Worm (Caenorhabditis elegans) whole organism, young adult: ENCODE measurements around the gene F54F7.6.

Source experiments
- F52B5.7 ChIP-seq: sonication (generic microtip); optimal IDR thresholded peaks from 2 replicates; lab custom pipeline; 2016; ENCODE audit warnings: mild to moderate bottlenecking, missing genetic modification characterization, missing compliant biosample characterization
- Y79H2A.3 ChIP-seq: fragments of 200-800 bp; sonication (Bioruptor generic); conservative IDR thresholded peaks from 2 replicates; pipeline ENCODE4 v1.3.6; 2022; ENCODE audit warnings: missing genetic modification reagents, missing genetic modification characterization, missing compliant biosample characterization
- ets-4 ChIP-seq: fragments of 200-800 bp; sonication (Bioruptor generic); optimal IDR thresholded peaks from 2 replicates; lab custom pipeline; 2018; ENCODE audit warnings: mild to moderate bottlenecking, missing genetic modification characterization, missing compliant biosample characterization
- hsf-1 ChIP-seq: fragments of 200-800 bp; sonication (Bioruptor generic); IDR thresholded peaks from 2 replicates; pipeline ENCODE4 v1.3.6; 2022; ENCODE audit warnings: missing genetic modification reagents, missing genetic modification characterization, missing compliant biosample characterization
- lir-1 ChIP-seq: fragments of 200-800 bp; sonication (Bioruptor generic); conservative IDR thresholded peaks from 2 replicates; pipeline ENCODE4 v1.3.6; 2022; ENCODE audit warnings: missing genetic modification reagents, missing genetic modification characterization, missing compliant biosample characterization
- mel-28 ChIP-seq: sonication (generic microtip); optimal IDR thresholded peaks from 2 replicates; lab custom pipeline; 2016; ENCODE audit warnings: borderline replicate concordance, mild to moderate bottlenecking, missing genetic modification characterization, missing compliant biosample characterization
- pha-4 ChIP-seq: fragments of 150-350 bp; sonication (generic microtip); optimal IDR thresholded peaks from 2 replicates; lab custom pipeline; 2014; ENCODE audit warnings: missing biosample characterization, missing genetic modification reagents, missing genetic modification characterization
- sea-2 ChIP-seq: fragments of 200-800 bp; sonication (Bioruptor generic); IDR thresholded peaks from 2 replicates; pipeline ENCODE4 v1.3.6; 2022; ENCODE audit warnings: missing genetic modification characterization, missing compliant biosample characterization
- unc-130 ChIP-seq: sonication (generic microtip); optimal IDR thresholded peaks from 2 replicates; lab custom pipeline; 2016; ENCODE audit warnings: missing genetic modification reagents, missing genetic modification characterization, missing compliant biosample characterization

DNA sequence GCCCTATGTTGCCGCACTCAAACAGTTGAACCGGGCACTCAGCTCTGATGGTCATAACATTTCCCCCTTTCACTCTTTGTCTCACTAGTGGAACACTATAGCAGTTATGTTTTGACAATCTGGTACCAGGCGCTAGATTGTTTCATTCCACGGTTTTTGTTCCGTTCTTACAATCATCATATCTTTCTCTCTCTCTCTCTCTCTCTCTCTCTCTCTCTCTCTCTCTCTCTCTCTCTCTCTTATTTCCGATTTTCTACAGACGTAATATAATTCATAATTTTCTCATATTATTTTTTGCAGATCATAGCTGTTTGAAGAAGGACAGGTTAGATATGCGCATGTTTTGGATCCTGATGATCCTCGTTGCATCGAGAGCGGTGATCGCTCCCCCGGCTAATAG, 48.6 kb downstream of the F54F7.6 start, which contains the start of gene Y62H9A.12:
- no peak for TF ChIP-seq Y79H2A.3 (GFP tag; lab: Robert Waterston, UW)
- no peak for TF ChIP-seq mel-28 (tag; lab: Kevin White, UChicago)
- TF ChIP-seq pha-4 (tag; lab: Kevin White, UChicago), result no peak
- TF ChIP-seq F52B5.7 (tag; lab: Kevin White, UChicago), result no peak
- no peak for TF ChIP-seq hsf-1 (GFP tag; lab: Robert Waterston, UW)
- no peak for TF ChIP-seq sea-2 (GFP tag; lab: Robert Waterston, UW)
- no peak for TF ChIP-seq unc-130
- no peak for TF ChIP-seq ets-4
- no peak for TF ChIP-seq lir-1
